Worm (Caenorhabditis elegans) whole organism, midembryonic: ENCODE measurements around the gene F53F4.7.

Experiments
- cog-1 ChIP-seq: sonication (generic microtip); optimal IDR thresholded peaks from 2 replicates; lab custom pipeline; 2016; ENCODE audit warnings: missing genetic modification characterization, missing compliant biosample characterization
- flt-1 ChIP-seq: fragments of 200-800 bp; sonication (Bioruptor generic); IDR thresholded peaks from 2 replicates; pipeline ENCODE4 v1.3.6; 2022; ENCODE audit warnings: missing genetic modification characterization, missing compliant biosample characterization
- med-1 ChIP-seq: sonication (generic microtip); optimal IDR thresholded peaks from 2 replicates; lab custom pipeline; 2017; ENCODE audit warnings: missing genetic modification characterization, mild to moderate bottlenecking, missing compliant biosample characterization, antibody characterized with exemption, missing genetic modification reagents; ENCODE audit not compliant: insufficient read depth
- ref-1 ChIP-seq: fragments of 200-800 bp; sonication (Bioruptor generic); conservative IDR thresholded peaks from 2 replicates; pipeline ENCODE4 v1.3.6; 2022; ENCODE audit warnings: missing genetic modification reagents, missing genetic modification characterization, missing compliant biosample characterization
- tab-1 ChIP-seq: fragments of 200-800 bp; sonication (Bioruptor generic); IDR thresholded peaks from 2 replicates; pipeline ENCODE4 v1.3.6; 2022; ENCODE audit warnings: missing genetic modification characterization, missing compliant biosample characterization
- ztf-23 ChIP-seq: fragments of 200-800 bp; sonication (Bioruptor generic); IDR thresholded peaks from 2 replicates; pipeline ENCODE4 v1.3.6; 2022; ENCODE audit warnings: missing genetic modification reagents, missing genetic modification characterization, missing compliant biosample characterization
- ztf-29 ChIP-seq: fragments of 200-800 bp; sonication (Bioruptor generic); IDR thresholded peaks from 2 replicates; pipeline ENCODE4 v1.3.6; 2022; ENCODE audit warnings: missing genetic modification reagents, missing genetic modification characterization, missing compliant biosample characterization

DNA sequence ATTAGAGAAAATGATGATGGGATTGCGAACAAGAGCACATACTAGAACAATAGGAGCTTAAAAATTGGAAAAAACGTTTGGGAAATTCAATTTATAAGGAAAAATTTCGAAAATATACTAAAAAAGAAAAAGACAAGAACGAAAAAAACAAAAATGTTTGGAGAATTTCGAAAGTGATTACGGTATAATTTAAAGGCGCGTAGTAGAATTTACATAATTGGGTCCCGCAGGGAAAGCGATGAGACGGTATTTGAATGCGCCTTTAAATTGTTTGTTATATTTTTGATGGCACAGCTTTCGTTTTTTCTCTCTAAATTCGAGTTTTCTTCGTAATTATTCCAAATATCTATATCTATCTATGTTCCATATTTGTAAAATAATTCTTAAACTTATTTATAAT, 46.3 kb upstream of the F53F4.7 start:
- TF ChIP-seq ztf-23 (GFP tag; lab: Robert Waterston, UW) (no peak), tab-1 (no peak), flt-1 (GFP tag; lab: Robert Waterston, UW) (no peak), ref-1 (no peak), ztf-29 (GFP tag; lab: Robert Waterston, UW) (no peak), med-1 (GFP tag; lab: Kevin White, UChicago) (no peak), cog-1 (no peak)
